Worm (Caenorhabditis elegans) whole organism, young adult: Measurements from ENCODE around the gene B0244.15.

Experiments used
- B0336.3 ChIP-seq: fragments of 200-800 bp; sonication (Bioruptor generic); IDR thresholded peaks from 2 replicates; pipeline ENCODE4 v1.3.6; 2022; ENCODE audit warnings: missing genetic modification characterization, missing compliant biosample characterization
- F10E7.11 ChIP-seq: sonication (generic microtip); optimal IDR thresholded peaks from 2 replicates; lab custom pipeline; 2017; ENCODE audit warnings: mild to moderate bottlenecking, missing genetic modification characterization, moderate library complexity, missing compliant biosample characterization
- F22D6.2 ChIP-seq: sonication (generic microtip); optimal IDR thresholded peaks from 2 replicates; lab custom pipeline; 2016; ENCODE audit warnings: mild to moderate bottlenecking, missing genetic modification characterization, missing compliant biosample characterization
- F23B12.7 ChIP-seq: sonication (generic microtip); optimal IDR thresholded peaks from 2 replicates; lab custom pipeline; 2017; ENCODE audit warnings: missing genetic modification characterization, mild to moderate bottlenecking, missing compliant biosample characterization, antibody characterized with exemption, moderate library complexity; ENCODE audit not compliant: insufficient read depth
- F49E8.2 ChIP-seq: sonication (generic microtip); optimal IDR thresholded peaks from 3 replicates; lab custom pipeline; 2017; ENCODE audit warnings: missing genetic modification characterization, mild to moderate bottlenecking, missing compliant biosample characterization, antibody characterized with exemption, moderate library complexity; ENCODE audit not compliant: insufficient read depth
- K11D2.4 ChIP-seq: fragments of 200-800 bp; sonication (Bioruptor generic); IDR thresholded peaks from 2 replicates; pipeline ENCODE4 v1.3.6; 2022; ENCODE audit warnings: missing genetic modification reagents, missing genetic modification characterization, missing compliant biosample characterization
- K12H6.12 ChIP-seq: fragments of 200-800 bp; sonication (Bioruptor generic); optimal IDR thresholded peaks from 2 replicates; lab custom pipeline; 2018; ENCODE audit warnings: mild to moderate bottlenecking, missing genetic modification characterization, missing compliant biosample characterization
- Y56A3A.18 ChIP-seq: fragments of 200-800 bp; sonication (Bioruptor generic); IDR thresholded peaks from 2 replicates; pipeline ENCODE4 v1.3.6; 2022; ENCODE audit warnings: missing genetic modification reagents, missing genetic modification characterization, missing compliant biosample characterization
- Y67H2A.10 ChIP-seq: fragments of 200-800 bp; sonication (Bioruptor generic); conservative IDR thresholded peaks from 2 replicates; pipeline ENCODE4 v1.3.6; 2022; ENCODE audit warnings: missing genetic modification reagents, missing genetic modification characterization, missing compliant biosample characterization
- Y79H2A.3 ChIP-seq: fragments of 200-800 bp; sonication (Bioruptor generic); conservative IDR thresholded peaks from 2 replicates; pipeline ENCODE4 v1.3.6; 2022; ENCODE audit warnings: missing genetic modification reagents, missing genetic modification characterization, missing compliant biosample characterization
- ZK185.1 ChIP-seq: sonication (generic microtip); optimal IDR thresholded peaks from 2 replicates; lab custom pipeline; 2016; ENCODE audit warnings: mild to moderate bottlenecking, missing genetic modification characterization, missing compliant biosample characterization; ENCODE audit not compliant: poor library complexity, severe bottlenecking
- ama-1 ChIP-seq, 3 experiments: fragments of 150-350 bp in 1 of 3; sonication (generic microtip) in 2 of 3; optimal IDR thresholded peaks; 2 replicates each; lab custom pipeline; 2014 to 2018; ENCODE audit warnings: missing biosample characterization in 2 of 3, missing genetic modification characterization in 2 of 3, missing genetic modification reagents in 2 of 3
- aptf-2 ChIP-seq: fragments of 200-800 bp; sonication (Bioruptor generic); conservative IDR thresholded peaks from 2 replicates; pipeline ENCODE4 v1.3.6; 2022; ENCODE audit warnings: missing genetic modification reagents, missing genetic modification characterization, missing compliant biosample characterization
- athp-1 ChIP-seq: sonication (generic microtip); optimal IDR thresholded peaks from 2 replicates; lab custom pipeline; 2017; ENCODE audit warnings: mild to moderate bottlenecking, missing genetic modification characterization, missing compliant biosample characterization
- attf-5 ChIP-seq: fragments of 200-800 bp; sonication (Bioruptor generic); optimal IDR thresholded peaks from 2 replicates; lab custom pipeline; 2018; ENCODE audit warnings: mild to moderate bottlenecking, missing genetic modification characterization, missing compliant biosample characterization
- cebp-1 ChIP-seq, 2 experiments: fragments of 200-800 bp in 1 of 2; sonication (Bioruptor generic) in 1 of 2; sonication (generic microtip) in 1 of 2; IDR thresholded peaks in 1 of 2; optimal IDR thresholded peaks in 1 of 2; 2 replicates each; pipeline versions ENCODE4 v1.3.6 to Lab custom; 2017 to 2022; ENCODE audit warnings: missing compliant biosample characterization in 2 of 2, missing genetic modification characterization in 2 of 2, mild to moderate bottlenecking in 1 of 2, missing genetic modification reagents in 1 of 2, moderate library complexity in 1 of 2
- cebp-2 ChIP-seq: fragments of 200-800 bp; sonication (Bioruptor generic); IDR thresholded peaks from 2 replicates; pipeline ENCODE4 v1.3.6; 2022; ENCODE audit warnings: missing genetic modification characterization, missing compliant biosample characterization
- ceh-100 ChIP-seq: fragments of 200-800 bp; sonication (Bioruptor generic); IDR thresholded peaks from 2 replicates; pipeline ENCODE4 v1.3.6; 2022; ENCODE audit warnings: missing genetic modification reagents, missing genetic modification characterization, missing compliant biosample characterization
- ceh-40 ChIP-seq: fragments of 200-800 bp; sonication (Bioruptor generic); IDR thresholded peaks from 2 replicates; pipeline ENCODE4 v1.3.6; 2022; ENCODE audit warnings: missing genetic modification characterization, missing compliant biosample characterization
- ceh-79 ChIP-seq: sonication (generic microtip); optimal IDR thresholded peaks from 2 replicates; lab custom pipeline; 2017; ENCODE audit warnings: mild to moderate bottlenecking, missing genetic modification characterization, missing compliant biosample characterization
- chd-7 ChIP-seq: sonication (generic microtip); optimal IDR thresholded peaks from 2 replicates; lab custom pipeline; 2016; ENCODE audit warnings: mild to moderate bottlenecking, missing genetic modification characterization, moderate library complexity, missing compliant biosample characterization
- die-1 ChIP-seq: sonication (generic microtip); optimal IDR thresholded peaks from 2 replicates; lab custom pipeline; 2016; ENCODE audit warnings: missing genotype, mild to moderate bottlenecking, missing genetic modification characterization, missing compliant biosample characterization
- gei-17 ChIP-seq: fragments of 200-800 bp; sonication (Bioruptor generic); optimal IDR thresholded peaks from 2 replicates; lab custom pipeline; 2018; ENCODE audit warnings: mild to moderate bottlenecking, missing genetic modification characterization, missing compliant biosample characterization
- hrde-1 ChIP-seq: sonication (generic microtip); optimal IDR thresholded peaks from 2 replicates; lab custom pipeline; 2016; ENCODE audit warnings: missing genetic modification characterization, mild to moderate bottlenecking, missing compliant biosample characterization, moderate library complexity, missing genotype, missing genetic modification reagents, borderline replicate concordance
- hsf-1 ChIP-seq: fragments of 200-800 bp; sonication (Bioruptor generic); IDR thresholded peaks from 2 replicates; pipeline ENCODE4 v1.3.6; 2022; ENCODE audit warnings: missing genetic modification reagents, missing genetic modification characterization, missing compliant biosample characterization
- lag-1 ChIP-seq: fragments of 200-800 bp; sonication (Bioruptor generic); IDR thresholded peaks from 2 replicates; pipeline ENCODE4 v1.3.6; 2022; ENCODE audit warnings: missing genetic modification reagents, missing genetic modification characterization, missing compliant biosample characterization
- let-607 ChIP-seq, 2 experiments: fragments of 200-800 bp in 1 of 2; sonication (Bioruptor generic) in 1 of 2; sonication (generic microtip) in 1 of 2; optimal IDR thresholded peaks; 2 replicates each; lab custom pipeline; 2016 to 2018; ENCODE audit warnings: mild to moderate bottlenecking in 2 of 2, missing compliant biosample characterization in 2 of 2, missing genetic modification characterization in 2 of 2, moderate library complexity in 2 of 2, missing genotype in 1 of 2
- mcd-1 ChIP-seq: fragments of 200-800 bp; sonication (Bioruptor generic); IDR thresholded peaks from 2 replicates; pipeline ENCODE4 v1.3.6; 2022; ENCODE audit warnings: missing genetic modification reagents, missing genetic modification characterization, missing compliant biosample characterization
- mel-28 ChIP-seq: sonication (generic microtip); optimal IDR thresholded peaks from 2 replicates; lab custom pipeline; 2016; ENCODE audit warnings: borderline replicate concordance, mild to moderate bottlenecking, missing genetic modification characterization, missing compliant biosample characterization
- nfya-1 ChIP-seq: sonication (generic microtip); optimal IDR thresholded peaks from 2 replicates; lab custom pipeline; 2017; ENCODE audit warnings: antibody characterized with exemption, missing compliant biosample characterization, missing genetic modification characterization, borderline replicate concordance; ENCODE audit not compliant: insufficient read depth
- nfya-2 ChIP-seq: fragments of 200-800 bp; sonication (Bioruptor generic); IDR thresholded peaks from 2 replicates; pipeline ENCODE4 v1.3.6; 2022; ENCODE audit warnings: missing genetic modification reagents, missing genetic modification characterization, missing compliant biosample characterization
- nhr-27 ChIP-seq: fragments of 200-800 bp; sonication (Bioruptor generic); optimal IDR thresholded peaks from 2 replicates; lab custom pipeline; 2018; ENCODE audit warnings: mild to moderate bottlenecking, missing genetic modification characterization, moderate library complexity, missing compliant biosample characterization
- nhr-80 ChIP-seq: sonication (generic microtip); optimal IDR thresholded peaks from 2 replicates; lab custom pipeline; 2016; ENCODE audit warnings: missing genetic modification characterization, missing compliant biosample characterization
- sea-2 ChIP-seq: fragments of 200-800 bp; sonication (Bioruptor generic); IDR thresholded peaks from 2 replicates; pipeline ENCODE4 v1.3.6; 2022; ENCODE audit warnings: missing genetic modification characterization, missing compliant biosample characterization
- snpc-1.1 ChIP-seq: sonication (generic microtip); optimal IDR thresholded peaks from 2 replicates; lab custom pipeline; 2017; ENCODE audit warnings: missing genetic modification characterization, mild to moderate bottlenecking, missing compliant biosample characterization, antibody characterized with exemption, moderate library complexity, missing genotype, missing genetic modification reagents; ENCODE audit not compliant: insufficient read depth
- snpc-4 ChIP-seq, 5 experiments: fragments of 150-350 bp in 1 of 5; sonication (generic microtip) in 4 of 5; optimal IDR thresholded peaks; 2 replicates each; lab custom pipeline; 2014 to 2018; ENCODE audit warnings: missing genetic modification characterization in 5 of 5, missing biosample characterization in 3 of 5, antibody characterized with exemption in 2 of 5, mild to moderate bottlenecking in 2 of 5, missing compliant biosample characterization in 2 of 5, missing genotype in 2 of 5, moderate library complexity in 2 of 5, missing genetic modification reagents in 1 of 5
- somi-1 ChIP-seq: fragments of 200-800 bp; sonication (Bioruptor generic); optimal IDR thresholded peaks from 2 replicates; lab custom pipeline; 2018; ENCODE audit warnings: mild to moderate bottlenecking, missing genetic modification characterization, missing compliant biosample characterization
- sptf-2 ChIP-seq: fragments of 200-800 bp; sonication (Bioruptor generic); optimal IDR thresholded peaks from 2 replicates; lab custom pipeline; 2018; ENCODE audit warnings: mild to moderate bottlenecking, missing genetic modification characterization, missing compliant biosample characterization
- tbp1 ChIP-seq: fragments of 200-800 bp; sonication (Bioruptor generic); optimal IDR thresholded peaks from 2 replicates; lab custom pipeline; 2018; ENCODE audit warnings: mild to moderate bottlenecking, missing genetic modification characterization, missing compliant biosample characterization
- tbx-9 ChIP-seq: sonication (generic microtip); optimal IDR thresholded peaks from 2 replicates; lab custom pipeline; 2016; ENCODE audit warnings: borderline replicate concordance, missing genetic modification characterization, inconsistent platforms, missing compliant biosample characterization
- unc-130 ChIP-seq: sonication (generic microtip); optimal IDR thresholded peaks from 2 replicates; lab custom pipeline; 2016; ENCODE audit warnings: missing genetic modification reagents, missing genetic modification characterization, missing compliant biosample characterization
- xnd-1 ChIP-seq: sonication (generic microtip); optimal IDR thresholded peaks from 2 replicates; lab custom pipeline; 2016; ENCODE audit warnings: missing genotype, missing genetic modification reagents, missing genetic modification characterization, missing compliant biosample characterization
- zfh-2 ChIP-seq: fragments of 200-800 bp; sonication (Bioruptor generic); conservative IDR thresholded peaks from 2 replicates; pipeline ENCODE4 v1.3.6; 2022; ENCODE audit warnings: missing genetic modification reagents, missing genetic modification characterization, missing compliant biosample characterization
- zim-3 ChIP-seq: sonication (generic microtip); optimal IDR thresholded peaks from 2 replicates; lab custom pipeline; 2017; ENCODE audit warnings: mild to moderate bottlenecking, missing genetic modification characterization, moderate library complexity, missing compliant biosample characterization
- ztf-22 ChIP-seq: fragments of 200-800 bp; sonication (Bioruptor generic); optimal IDR thresholded peaks from 2 replicates; lab custom pipeline; 2018; ENCODE audit warnings: mild to moderate bottlenecking, missing genetic modification characterization, moderate library complexity, missing compliant biosample characterization

B0244.15 gene

DNA sequence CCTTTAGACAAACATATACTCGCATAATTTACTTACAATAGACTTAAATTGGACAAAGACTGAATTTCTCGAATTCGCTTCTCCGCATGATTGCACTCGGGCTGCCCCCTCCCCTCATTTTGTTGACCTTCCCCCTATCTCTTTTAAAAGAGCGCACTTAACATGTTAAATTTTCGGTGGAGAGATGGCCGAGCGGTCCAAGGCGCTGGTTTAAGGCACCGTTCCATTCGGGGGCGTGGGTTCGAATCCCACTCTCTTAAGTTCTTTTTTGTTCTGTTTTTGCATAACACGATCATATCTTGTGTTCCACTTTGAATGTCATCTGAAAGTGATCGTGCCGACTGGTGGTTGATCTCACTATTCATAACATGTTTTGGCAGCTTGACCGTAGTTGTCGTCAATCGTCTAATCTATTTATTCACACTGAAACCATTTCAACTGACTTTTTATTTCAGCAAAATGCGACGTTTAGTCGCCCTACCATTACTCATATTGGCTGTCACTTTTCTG, 26.6 kb downstream of the B0244.15 start, which contains the start of gene cutl-23 (continued):
- TF ChIP-seq nfya-2 (GFP tag; lab: Robert Waterston, UW) (no peak), mel-28 (tag; lab: Kevin White, UChicago) (no peak), ama-1 (optimal IDR thresholded peaks at IDR 0.05; lab: Kevin White, UChicago) (no peak), ama-1 (GFP tag; optimal IDR thresholded peaks at IDR 0.05; lab: Kevin White, UChicago) (peak; percentile 61 to 74), B0336.3 (no peak), nhr-80 (tag; lab: Kevin White, UChicago) (no peak), aptf-2 (no peak), sptf-2 (GFP tag; lab: Kevin White, UChicago) (no peak), ceh-100 (GFP tag; lab: Robert Waterston, UW) (no peak), hrde-1 (tag; lab: Kevin White, UChicago) (peak; percentile 42), unc-130 (GFP tag; lab: Kevin White, UChicago) (peak; percentile 34), mcd-1 (GFP tag; lab: Robert Waterston, UW) (0 out of 2 replicates have a peak, but pooled peaks have one; percentile 19), snpc-4 (GFP tag; optimal IDR thresholded peaks at IDR 0.05; lab: Kevin White, UChicago) (no peak), snpc-4 (tag; optimal IDR thresholded peaks at IDR 0.05; lab: Kevin White, UChicago) (peak in 2 of 4 experiments; percentile 16 to 37), ztf-22 (GFP tag; lab: Kevin White, UChicago) (no peak), ceh-40 (GFP tag; lab: Robert Waterston, UW) (no peak), xnd-1 (tag; lab: Kevin White, UChicago) (no peak), F22D6.2 (tag; lab: Kevin White, UChicago) (no peak), Y56A3A.18 (GFP tag; lab: Robert Waterston, UW) (0 out of 2 replicates have a peak, but pooled peaks have one; percentile 28), sea-2 (no peak), F23B12.7 (tag; lab: Kevin White, UChicago) (peak; percentile 18), chd-7 (tag; lab: Kevin White, UChicago) (no peak), let-607 (tag; optimal IDR thresholded peaks at IDR 0.05; lab: Kevin White, UChicago) (peak in 1 of 2 experiments; percentile 3), ZK185.1 (tag; lab: Kevin White, UChicago) (peak; percentile 64), athp-1 (tag; lab: Kevin White, UChicago) (peak; percentile 61), attf-5 (GFP tag; lab: Kevin White, UChicago) (peak; percentile 44), hsf-1 (GFP tag; lab: Robert Waterston, UW) (no peak), F49E8.2 (no peak), nhr-27 (tag; lab: Kevin White, UChicago) (no peak), tbx-9 (tag; lab: Kevin White, UChicago) (no peak), die-1 (peak; percentile 72), ceh-79 (tag; lab: Kevin White, UChicago) (no peak), F10E7.11 (tag; lab: Kevin White, UChicago) (no peak), nfya-1 (tag; lab: Kevin White, UChicago) (no peak), zfh-2 (GFP tag; lab: Robert Waterston, UW) (peak; percentile 37; the same call in 1 of the 2 replicates), lag-1 (GFP tag; lab: Robert Waterston, UW) (no peak), cebp-1 (GFP tag; IDR thresholded peaks at IDR 0.05; lab: Robert Waterston, UW) (no peak), cebp-1 (tag; optimal IDR thresholded peaks at IDR 0.05; lab: Kevin White, UChicago) (no peak), K12H6.12 (tag; lab: Kevin White, UChicago) (no peak), gei-17 (GFP tag; lab: Kevin White, UChicago) (no peak), Y79H2A.3 (GFP tag; lab: Robert Waterston, UW) (no peak), cebp-2 (GFP tag; lab: Robert Waterston, UW) (no peak), K11D2.4 (no peak), zim-3 (tag; lab: Kevin White, UChicago) (peak; percentile 26), snpc-1.1 (tag; lab: Kevin White, UChicago) (no peak), Y67H2A.10 (GFP tag; lab: Robert Waterston, UW) (no peak), tbp1 (GFP tag; lab: Kevin White, UChicago) (peak; percentile 94), somi-1 (no peak)
